Worm (Caenorhabditis elegans): ENCODE data around the gene pgph-2.

DNA sequence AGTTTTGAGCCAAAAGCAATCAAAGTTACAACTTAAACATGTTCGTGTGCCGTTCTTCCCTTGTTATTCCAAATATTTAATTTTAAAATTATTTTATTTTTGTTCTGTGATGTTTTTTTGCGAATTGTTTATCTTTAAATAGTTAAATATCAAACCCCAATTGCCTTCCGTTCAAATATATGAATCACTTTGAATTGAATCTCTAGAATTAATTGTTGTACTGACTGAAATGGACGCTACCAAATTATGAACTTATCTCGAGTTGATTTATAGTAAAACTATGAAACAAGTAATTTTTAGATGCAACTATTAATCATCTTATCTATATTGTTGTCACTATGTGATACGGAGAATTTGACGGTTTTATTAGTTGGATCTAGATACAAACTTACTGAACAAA is 27.1 kb downstream of the pgph-2 start, which contains the start of gene ZC250.2:
- TF ChIP-seq nhr-12 (tag; optimal IDR thresholded peaks at IDR 0.05), result no peak
- TF ChIP-seq alr-1 (tag; optimal IDR thresholded peaks at IDR 0.05), result no peak
- no peak for TF ChIP-seq snpc-4 (tag; optimal IDR thresholded peaks at IDR 0.05)
- no peak for TF ChIP-seq ceh-82 (tag; optimal IDR thresholded peaks at IDR 0.05)
